Worm (Caenorhabditis elegans): ENCODE data around the gene M176.9.
"Not testable (repeated sequence)": the region's sequence is repeated elsewhere in the genome, so short reads cannot be mapped to it uniquely, and the experiment has no call there.

M176.9 gene

ce11 chrII:9411497-9411896 lies at the start of gene M176.9:
M176.9 (minus strand) TSS chrII:9411597.
- no peak for TF ChIP-seq pha-4 (tag; optimal IDR thresholded peaks at IDR 0.05)
- TF ChIP-seq die-1 (tag; optimal IDR thresholded peaks at IDR 0.05) = no peak
- no peak for TF ChIP-seq D2030.7 (GFP tag; IDR thresholded peaks at IDR 0.05)
- TF ChIP-seq F33H1.4 (GFP tag; IDR thresholded peaks at IDR 0.05) = no peak
- no peak for TF ChIP-seq nhr-90 (tag; optimal IDR thresholded peaks at IDR 0.05)
- TF ChIP-seq ztf-25 (GFP tag; IDR thresholded peaks at IDR 0.05) = no peak
- no peak for TF ChIP-seq hrde-1 (tag; optimal IDR thresholded peaks at IDR 0.05; ENCODE audit: borderline replicate concordance)
- TF ChIP-seq madf-8 (GFP tag; conservative IDR thresholded peaks at IDR 0.05) = no peak
- TF ChIP-seq tbp1 (GFP tag; optimal IDR thresholded peaks at IDR 0.05) = no peak
- TF ChIP-seq repo-1 (tag; optimal IDR thresholded peaks at IDR 0.05) = no peak
- no peak for TF ChIP-seq nfya-2 (GFP tag; IDR thresholded peaks at IDR 0.05)
- TF ChIP-seq ama-1 (optimal IDR thresholded peaks at IDR 0.05) = no peak
- TF ChIP-seq ama-1 (GFP tag; optimal IDR thresholded peaks at IDR 0.05) = no peak
- TF ChIP-seq madf-10 (tag; optimal IDR thresholded peaks at IDR 0.05) = no peak
- no peak for TF ChIP-seq aptf-3 (GFP tag; IDR thresholded peaks at IDR 0.05)

DNA sequence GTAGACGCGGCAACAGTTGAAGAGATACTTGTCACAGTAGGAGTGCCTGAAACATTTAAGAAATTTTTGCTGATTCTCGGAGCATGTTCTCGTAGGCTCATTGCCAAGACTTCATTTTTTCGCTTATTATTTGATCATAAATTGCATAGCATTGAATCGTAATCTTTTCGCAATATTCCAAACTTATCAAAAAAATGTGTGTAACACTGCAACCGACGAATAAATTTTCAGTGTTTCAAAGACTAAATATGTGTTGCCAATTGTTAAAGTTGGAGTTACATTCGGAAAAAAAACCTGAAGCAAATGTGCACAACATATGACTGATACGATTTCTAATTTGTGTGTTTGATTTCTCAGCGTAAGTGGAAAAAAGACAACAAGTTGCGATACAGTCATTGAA lies 48.1 kb upstream of the M176.9 start, which contains the start of gene R09D1.14:
Gene R09D1.14 (minus strand): TSS at position 101 of the 400 bp plus-strand sequence.
- TF ChIP-seq F57C9.4 (tag; optimal IDR thresholded peaks at IDR 0.05); egl-18 (GFP tag; IDR thresholded peaks at IDR 0.05); dpl-1 (GFP tag; optimal IDR thresholded peaks at IDR 0.05): not testable (repeated sequence)

ce11 chrII:9454304-9454703 lies 42.9 kb upstream of the M176.9 start, which contains the start of gene chil-19:
chil-19 (minus strand) TSS chrII:9454404.
- no peak for TF ChIP-seq nfya-2 (GFP tag; IDR thresholded peaks at IDR 0.05)
- no peak for TF ChIP-seq B0261.1 (tag; optimal IDR thresholded peaks at IDR 0.05)
- no peak for TF ChIP-seq F23B12.7 (tag; optimal IDR thresholded peaks at IDR 0.05; ENCODE audit: insufficient read depth)
- TF ChIP-seq F22D6.2 (tag; optimal IDR thresholded peaks at IDR 0.05) = no peak
- no peak for TF ChIP-seq K12H6.12 (tag; optimal IDR thresholded peaks at IDR 0.05)
- no peak for TF ChIP-seq F37B4.10 (GFP tag; IDR thresholded peaks at IDR 0.05)
- TF ChIP-seq snpc-1.3 (tag; optimal IDR thresholded peaks at IDR 0.05; ENCODE audit: insufficient read depth) = no peak
- no peak for TF ChIP-seq snpc-3.4 (tag; optimal IDR thresholded peaks at IDR 0.05)
- TF ChIP-seq mes-4 (tag; optimal IDR thresholded peaks at IDR 0.05) = no peak
- no peak for TF ChIP-seq hsf-1 (GFP tag; IDR thresholded peaks at IDR 0.05)
- no peak for TF ChIP-seq F57A8.1 (GFP tag; optimal IDR thresholded peaks at IDR 0.05)
- TF ChIP-seq egl-18 (GFP tag; IDR thresholded peaks at IDR 0.05) = no peak
- TF ChIP-seq ztf-26 (tag; optimal IDR thresholded peaks at IDR 0.05) = no peak
- no peak for TF ChIP-seq aptf-2 (GFP tag; conservative IDR thresholded peaks at IDR 0.05)
- TF ChIP-seq efl-1 (GFP tag; optimal IDR thresholded peaks at IDR 0.05) = no peak
- no peak for TF ChIP-seq cebp-1 (GFP tag; IDR thresholded peaks at IDR 0.05)
- TF ChIP-seq cebp-1 (tag; optimal IDR thresholded peaks at IDR 0.05) = no peak
- no peak for TF ChIP-seq zfh-2 (GFP tag; conservative IDR thresholded peaks at IDR 0.05)
- TF ChIP-seq Y95B8A.8 (GFP tag; IDR thresholded peaks at IDR 0.05) = no peak
- TF ChIP-seq F49E8.2 (tag; optimal IDR thresholded peaks at IDR 0.05; ENCODE audit: insufficient read depth) = no peak

DNA sequence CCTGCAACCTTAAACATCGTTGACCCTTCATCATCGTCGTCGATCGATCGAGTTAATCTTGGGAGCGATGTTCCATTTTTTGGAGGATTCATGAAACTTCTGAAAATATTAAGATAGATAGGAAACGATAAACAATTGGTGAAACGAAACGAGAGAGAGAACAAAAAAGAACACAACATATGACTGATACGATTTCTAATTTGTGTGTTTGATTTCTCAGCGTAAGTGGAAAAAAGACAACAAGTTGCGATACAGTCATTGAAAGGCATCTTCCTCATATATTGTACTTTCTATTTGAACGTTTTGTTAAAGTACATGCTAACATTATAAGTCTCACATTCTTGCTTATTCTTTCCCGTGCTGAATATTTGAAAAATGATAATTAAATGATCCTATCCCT lies 40.8 kb upstream of the M176.9 start, which contains the start of gene R09D1.12:
Gene R09D1.12 (minus strand): TSS at position 101 of the 400 bp plus-strand sequence.
- TF ChIP-seq madf-8 (GFP tag; conservative IDR thresholded peaks at IDR 0.05); ceh-91 (GFP tag; IDR thresholded peaks at IDR 0.05); ceh-58 (GFP tag; IDR thresholded peaks at IDR 0.05): not testable (repeated sequence)

Measured in whole organism, young adult.